Worm (Caenorhabditis elegans) whole organism, young adult: ENCODE results near the gene Y102A5C.27.

Experiments used
- C06A6.2 ChIP-seq: fragments of 200-800 bp; sonication (Bioruptor generic); conservative IDR thresholded peaks from 2 replicates; pipeline ENCODE4 v1.3.6; 2022; ENCODE audit warnings: missing genetic modification characterization, missing compliant biosample characterization
- F37B4.10 ChIP-seq: fragments of 200-800 bp; sonication (Bioruptor generic); IDR thresholded peaks from 2 replicates; pipeline ENCODE4 v1.3.6; 2022; ENCODE audit warnings: missing genetic modification characterization, missing compliant biosample characterization
- F39B2.1 ChIP-seq: fragments of 200-800 bp; sonication (Bioruptor generic); IDR thresholded peaks from 2 replicates; pipeline ENCODE4 v1.3.6; 2022; ENCODE audit warnings: missing genetic modification reagents, missing genetic modification characterization, missing compliant biosample characterization
- F57A8.1 ChIP-seq: fragments of 200-800 bp; sonication (Bioruptor generic); optimal IDR thresholded peaks from 2 replicates; lab custom pipeline; 2018; ENCODE audit warnings: mild to moderate bottlenecking, missing genetic modification characterization, moderate library complexity, missing compliant biosample characterization
- Y67H2A.10 ChIP-seq: fragments of 200-800 bp; sonication (Bioruptor generic); conservative IDR thresholded peaks from 2 replicates; pipeline ENCODE4 v1.3.6; 2022; ENCODE audit warnings: missing genetic modification reagents, missing genetic modification characterization, missing compliant biosample characterization
- Y95B8A.8 ChIP-seq: fragments of 200-800 bp; sonication (Bioruptor generic); IDR thresholded peaks from 2 replicates; pipeline ENCODE4 v1.3.6; 2022; ENCODE audit warnings: missing genetic modification reagents, missing genetic modification characterization, missing compliant biosample characterization
- aptf-2 ChIP-seq: fragments of 200-800 bp; sonication (Bioruptor generic); conservative IDR thresholded peaks from 2 replicates; pipeline ENCODE4 v1.3.6; 2022; ENCODE audit warnings: missing genetic modification reagents, missing genetic modification characterization, missing compliant biosample characterization
- aptf-3 ChIP-seq: fragments of 200-800 bp; sonication (Bioruptor generic); IDR thresholded peaks from 2 replicates; pipeline ENCODE4 v1.3.6; 2022; ENCODE audit warnings: missing genetic modification characterization, missing compliant biosample characterization
- atf-7 ChIP-seq: sonication (generic microtip); optimal IDR thresholded peaks from 2 replicates; lab custom pipeline; 2017; ENCODE audit warnings: mild to moderate bottlenecking, missing genetic modification characterization, missing compliant biosample characterization
- bed-2 ChIP-seq: fragments of 200-800 bp; sonication (Bioruptor generic); IDR thresholded peaks from 2 replicates; pipeline ENCODE4 v1.3.6; 2022; ENCODE audit warnings: missing genetic modification reagents, missing genetic modification characterization, missing compliant biosample characterization
- cebp-2 ChIP-seq: fragments of 200-800 bp; sonication (Bioruptor generic); IDR thresholded peaks from 2 replicates; pipeline ENCODE4 v1.3.6; 2022; ENCODE audit warnings: missing genetic modification characterization, missing compliant biosample characterization
- ceh-100 ChIP-seq: fragments of 200-800 bp; sonication (Bioruptor generic); IDR thresholded peaks from 2 replicates; pipeline ENCODE4 v1.3.6; 2022; ENCODE audit warnings: missing genetic modification reagents, missing genetic modification characterization, missing compliant biosample characterization
- ceh-27 ChIP-seq: fragments of 200-800 bp; sonication (Bioruptor generic); optimal IDR thresholded peaks from 2 replicates; lab custom pipeline; 2018; ENCODE audit warnings: mild to moderate bottlenecking, missing genetic modification characterization, moderate library complexity, missing compliant biosample characterization
- ceh-40 ChIP-seq: fragments of 200-800 bp; sonication (Bioruptor generic); IDR thresholded peaks from 2 replicates; pipeline ENCODE4 v1.3.6; 2022; ENCODE audit warnings: missing genetic modification characterization, missing compliant biosample characterization
- ceh-79 ChIP-seq: sonication (generic microtip); optimal IDR thresholded peaks from 2 replicates; lab custom pipeline; 2017; ENCODE audit warnings: mild to moderate bottlenecking, missing genetic modification characterization, missing compliant biosample characterization
- him-1 ChIP-seq: sonication (generic microtip); optimal IDR thresholded peaks from 2 replicates; lab custom pipeline; 2016; ENCODE audit warnings: missing genotype, missing genetic modification reagents, missing genetic modification characterization, missing compliant biosample characterization
- hsf-1 ChIP-seq: fragments of 200-800 bp; sonication (Bioruptor generic); IDR thresholded peaks from 2 replicates; pipeline ENCODE4 v1.3.6; 2022; ENCODE audit warnings: missing genetic modification reagents, missing genetic modification characterization, missing compliant biosample characterization
- lin-40 ChIP-seq: sonication (generic microtip); optimal IDR thresholded peaks from 2 replicates; lab custom pipeline; 2016; ENCODE audit warnings: missing genetic modification characterization, mild to moderate bottlenecking, missing compliant biosample characterization, missing genotype, missing genetic modification reagents
- lir-1 ChIP-seq: fragments of 200-800 bp; sonication (Bioruptor generic); conservative IDR thresholded peaks from 2 replicates; pipeline ENCODE4 v1.3.6; 2022; ENCODE audit warnings: missing genetic modification reagents, missing genetic modification characterization, missing compliant biosample characterization
- madf-8 ChIP-seq: fragments of 200-800 bp; sonication (Bioruptor generic); conservative IDR thresholded peaks from 2 replicates; pipeline ENCODE4 v1.3.6; 2022; ENCODE audit warnings: missing genetic modification reagents, missing genetic modification characterization, missing compliant biosample characterization
- mxl-1 ChIP-seq: sonication (generic microtip); optimal IDR thresholded peaks from 2 replicates; lab custom pipeline; 2016; ENCODE audit warnings: missing genetic modification characterization, missing compliant biosample characterization
- nfya-2 ChIP-seq: fragments of 200-800 bp; sonication (Bioruptor generic); IDR thresholded peaks from 2 replicates; pipeline ENCODE4 v1.3.6; 2022; ENCODE audit warnings: missing genetic modification reagents, missing genetic modification characterization, missing compliant biosample characterization
- nfyb-1 ChIP-seq: fragments of 200-800 bp; sonication (Bioruptor generic); IDR thresholded peaks from 2 replicates; pipeline ENCODE4 v1.3.6; 2022; ENCODE audit warnings: missing genetic modification reagents, missing genetic modification characterization, missing compliant biosample characterization
- nhr-179 ChIP-seq: sonication (generic microtip); optimal IDR thresholded peaks from 2 replicates; lab custom pipeline; 2016; ENCODE audit warnings: mild to moderate bottlenecking, missing genetic modification characterization, missing compliant biosample characterization
- nhr-80 ChIP-seq: sonication (generic microtip); optimal IDR thresholded peaks from 2 replicates; lab custom pipeline; 2016; ENCODE audit warnings: missing genetic modification characterization, missing compliant biosample characterization
- sdz-38 ChIP-seq: sonication (generic microtip); optimal IDR thresholded peaks from 2 replicates; lab custom pipeline; 2016; ENCODE audit warnings: missing genotype, missing genetic modification characterization, missing compliant biosample characterization
- sptf-2 ChIP-seq: fragments of 200-800 bp; sonication (Bioruptor generic); optimal IDR thresholded peaks from 2 replicates; lab custom pipeline; 2018; ENCODE audit warnings: mild to moderate bottlenecking, missing genetic modification characterization, missing compliant biosample characterization
- unc-130 ChIP-seq: sonication (generic microtip); optimal IDR thresholded peaks from 2 replicates; lab custom pipeline; 2016; ENCODE audit warnings: missing genetic modification reagents, missing genetic modification characterization, missing compliant biosample characterization
- xnd-1 ChIP-seq: sonication (generic microtip); optimal IDR thresholded peaks from 2 replicates; lab custom pipeline; 2016; ENCODE audit warnings: missing genotype, missing genetic modification reagents, missing genetic modification characterization, missing compliant biosample characterization
- zfh-2 ChIP-seq: fragments of 200-800 bp; sonication (Bioruptor generic); conservative IDR thresholded peaks from 2 replicates; pipeline ENCODE4 v1.3.6; 2022; ENCODE audit warnings: missing genetic modification reagents, missing genetic modification characterization, missing compliant biosample characterization
- ztf-26 ChIP-seq: sonication (generic microtip); optimal IDR thresholded peaks from 2 replicates; lab custom pipeline; 2017; ENCODE audit warnings: missing genetic modification characterization, missing compliant biosample characterization

The Y102A5C.27 gene

DNA sequence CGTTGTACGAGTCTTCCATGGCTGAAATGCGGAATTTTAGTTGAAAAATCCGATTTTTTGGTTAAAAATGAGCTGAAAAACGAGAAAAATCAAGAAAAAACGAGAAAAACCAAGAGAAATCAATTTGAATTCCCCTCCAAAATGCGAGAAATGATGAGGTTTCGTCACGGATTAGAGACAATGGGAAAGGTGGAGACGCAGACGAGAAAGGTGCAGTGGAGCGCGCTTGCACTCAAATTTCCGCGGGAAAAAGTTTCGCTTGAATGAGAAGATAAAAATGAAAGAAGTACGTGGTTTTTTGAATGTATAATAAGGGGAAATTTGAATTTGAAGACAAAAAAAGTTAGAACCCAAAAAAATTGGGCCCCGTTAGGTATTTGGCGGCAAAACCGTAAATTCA, 22.9 kb downstream of the Y102A5C.27 start, which contains the start of gene efl-1 (continued):
- TF ChIP-seq cebp-2 (GFP tag; lab: Robert Waterston, UW) (0 out of 2 replicates have a peak, but pooled peaks have one; percentile 16), nhr-179 (tag; lab: Kevin White, UChicago) (no peak), ceh-100 (GFP tag; lab: Robert Waterston, UW) (no peak), ceh-40 (GFP tag; lab: Robert Waterston, UW) (no peak), ztf-26 (tag; lab: Kevin White, UChicago) (peak; percentile 52)

DNA sequence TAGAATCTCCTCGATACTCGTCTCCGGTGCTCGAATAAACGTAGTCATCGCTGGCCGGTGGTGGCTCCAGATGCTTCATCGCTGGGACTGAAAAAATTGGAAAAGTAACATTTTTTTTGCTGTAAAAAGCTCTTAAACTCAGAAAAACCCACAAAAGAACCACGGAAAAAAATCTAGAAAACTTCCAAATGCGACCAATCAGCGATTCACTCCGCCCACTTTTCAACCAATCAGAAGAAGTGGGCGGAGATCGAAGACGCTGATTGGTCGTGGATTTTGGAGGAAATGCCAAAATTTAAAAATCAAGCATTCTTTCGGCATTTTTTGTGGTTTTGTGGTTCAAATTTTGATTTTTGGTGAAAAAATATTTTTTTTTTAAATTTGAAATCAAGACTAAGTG, 29.5 kb downstream of the Y102A5C.27 start:
- TF ChIP-seq nfyb-1 (GFP tag; lab: Robert Waterston, UW) (peak; percentile 15; the same call in 1 of the 2 replicates), F57A8.1 (GFP tag; lab: Kevin White, UChicago) (no peak)
- TF ChIP-seq, all 124 proteins: peak for 1

DNA sequence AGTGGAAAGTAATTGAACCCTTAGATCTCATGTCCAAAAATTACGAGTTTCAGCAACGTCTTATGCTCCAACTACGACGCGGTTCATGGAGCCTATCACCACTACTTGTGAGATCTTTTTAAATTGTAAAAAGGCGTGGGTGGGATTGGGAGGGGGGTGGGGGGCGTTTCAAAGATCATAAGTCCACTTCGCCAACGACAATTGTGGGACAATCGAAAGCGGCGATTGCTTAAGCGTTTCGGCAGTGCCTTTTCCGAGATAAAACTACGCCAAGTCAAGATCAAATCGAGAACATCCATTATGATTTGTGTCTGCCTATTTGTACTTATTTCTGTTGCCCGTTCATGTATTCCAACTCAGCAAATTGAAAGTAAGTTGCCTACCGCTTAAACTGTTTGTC, 32.3 kb downstream of the Y102A5C.27 start, which contains the start of gene clec-239:
Gene clec-239, plus strand, starts transcription at position 301 of the 400 bp plus-strand sequence.
- TF ChIP-seq ztf-26 (tag; lab: Kevin White, UChicago) (no peak), aptf-2 (no peak), aptf-3 (no peak), nfyb-1 (GFP tag; lab: Robert Waterston, UW) (no peak), Y95B8A.8 (no peak), xnd-1 (tag; lab: Kevin White, UChicago) (no peak), zfh-2 (GFP tag; lab: Robert Waterston, UW) (no peak), ceh-79 (tag; lab: Kevin White, UChicago) (no peak), mxl-1 (tag; lab: Kevin White, UChicago) (no peak), Y67H2A.10 (GFP tag; lab: Robert Waterston, UW) (no peak), sptf-2 (no peak)

DNA sequence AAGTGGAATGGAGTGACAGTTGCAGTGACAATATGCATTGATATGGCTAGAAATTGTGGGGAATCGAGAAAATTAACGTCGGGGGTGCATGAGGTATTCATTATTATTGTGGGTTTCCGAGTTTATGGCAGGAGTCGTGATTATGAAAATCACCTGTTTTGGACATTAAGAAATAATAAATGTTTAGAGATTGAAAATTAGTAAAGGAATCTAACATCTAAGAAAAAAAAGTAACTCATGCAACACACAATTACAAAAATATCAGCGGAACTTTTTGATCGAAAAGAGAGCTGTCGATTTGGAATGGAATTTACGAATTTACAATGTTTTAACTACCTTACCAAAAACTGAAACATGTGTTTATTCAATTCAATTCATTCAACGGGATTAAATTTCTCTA, 33.7 kb downstream of the Y102A5C.27 start, which contains the start of gene srh-206:
Gene srh-206, minus strand, starts transcription at position 101 of the 400 bp plus-strand sequence.
- TF ChIP-seq sdz-38 (tag; lab: Kevin White, UChicago) (no peak), nhr-80 (tag; lab: Kevin White, UChicago) (no peak), hsf-1 (GFP tag; lab: Robert Waterston, UW) (no peak), lin-40 (tag; lab: Kevin White, UChicago) (no peak), F37B4.10 (GFP tag; lab: Robert Waterston, UW) (no peak), zfh-2 (GFP tag; lab: Robert Waterston, UW) (no peak), C06A6.2 (GFP tag; lab: Robert Waterston, UW) (no peak), madf-8 (GFP tag; lab: Robert Waterston, UW) (no peak), atf-7 (tag; lab: Kevin White, UChicago) (no peak), him-1 (tag; lab: Kevin White, UChicago) (no peak), bed-2 (GFP tag; lab: Robert Waterston, UW) (no peak), lir-1 (no peak)

DNA sequence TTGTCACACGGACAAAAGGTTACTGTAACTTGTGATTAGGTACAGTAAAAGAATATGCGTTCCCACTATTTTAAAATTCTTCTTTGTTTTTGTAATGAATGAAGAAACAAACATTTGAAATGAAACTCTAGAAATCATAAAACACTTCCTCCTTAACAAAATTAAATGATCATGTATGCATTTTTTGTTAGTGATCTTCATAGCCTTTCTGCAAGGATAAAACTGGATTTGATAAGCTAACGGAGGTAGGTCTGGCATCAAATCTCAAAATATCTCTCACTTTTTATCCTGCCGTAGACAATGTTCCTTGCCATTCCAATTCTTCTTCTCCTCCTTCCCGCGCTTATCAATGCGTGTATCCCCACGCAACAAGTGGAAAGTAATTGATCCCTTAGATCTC, 37.0 kb downstream of the Y102A5C.27 start, which contains the start of gene clec-238:
Gene clec-238, plus strand, starts transcription at position 301 of the 400 bp plus-strand sequence.
- TF ChIP-seq unc-130 (GFP tag; lab: Kevin White, UChicago) (no peak), ztf-26 (tag; lab: Kevin White, UChicago) (no peak), ceh-27 (GFP tag; lab: Kevin White, UChicago) (no peak), nfya-2 (GFP tag; lab: Robert Waterston, UW) (no peak), F39B2.1 (GFP tag; lab: Robert Waterston, UW) (no peak), bed-2 (GFP tag; lab: Robert Waterston, UW) (no peak)
